Worm (Caenorhabditis elegans): ENCODE measurements around the gene hot-2.

Gene hot-2

ce11 chrV:19205450-19205849, 30.9 kb downstream of the hot-2 start:
- no peak for TF ChIP-seq madf-8 (GFP tag; conservative IDR thresholded peaks at IDR 0.05)
- no peak for TF ChIP-seq nfyb-1 (GFP tag; IDR thresholded peaks at IDR 0.05)
- TF ChIP-seq ZK185.1 (tag; optimal IDR thresholded peaks at IDR 0.05; ENCODE audit: poor library complexity, severe bottlenecking): no peak
- no peak for TF ChIP-seq lsl-1 (GFP tag; optimal IDR thresholded peaks at IDR 0.05)
- no peak for TF ChIP-seq ceh-58 (GFP tag; IDR thresholded peaks at IDR 0.05)
- TF ChIP-seq F57A8.1 (GFP tag; optimal IDR thresholded peaks at IDR 0.05): no peak
- TF ChIP-seq F52B5.7 (tag; optimal IDR thresholded peaks at IDR 0.05): no peak
- TF ChIP-seq dpff-1 (tag; optimal IDR thresholded peaks at IDR 0.05): no peak
- TF ChIP-seq K12H6.12 (tag; optimal IDR thresholded peaks at IDR 0.05): no peak
- no peak for TF ChIP-seq ekl-4 (GFP tag; IDR thresholded peaks at IDR 0.05)
- TF ChIP-seq egl-44 (GFP tag; IDR thresholded peaks at IDR 0.05): 0 out of 2 replicates have a peak, but pooled peaks have one; percentile 32
- TF ChIP-seq tlf-1 (GFP tag; optimal IDR thresholded peaks at IDR 0.05): peak; percentile 22
- no peak for TF ChIP-seq F55B11.4 (tag; optimal IDR thresholded peaks at IDR 0.05; ENCODE audit: borderline replicate concordance, insufficient read depth)
- TF ChIP-seq mes-4 (tag; optimal IDR thresholded peaks at IDR 0.05): no peak
- TF ChIP-seq nhr-90 (tag; optimal IDR thresholded peaks at IDR 0.05): no peak
- no peak for TF ChIP-seq B0035.1 (tag; optimal IDR thresholded peaks at IDR 0.05)
- no peak for TF ChIP-seq cebp-1 (GFP tag; IDR thresholded peaks at IDR 0.05)
- TF ChIP-seq cebp-1 (tag; optimal IDR thresholded peaks at IDR 0.05): no peak
- TF ChIP-seq akir-1 (GFP tag; optimal IDR thresholded peaks at IDR 0.05): no peak
- peak; percentile 53; the same call in 1 of the 2 replicates for TF ChIP-seq B0336.3 (GFP tag; IDR thresholded peaks at IDR 0.05)
- no peak for TF ChIP-seq ztf-6 (GFP tag; IDR thresholded peaks at IDR 0.05)
- no peak for TF ChIP-seq lir-1 (GFP tag; conservative IDR thresholded peaks at IDR 0.05)
- no peak for TF ChIP-seq attf-5 (GFP tag; optimal IDR thresholded peaks at IDR 0.05)
- TF ChIP-seq hmg-20 (GFP tag; IDR thresholded peaks at IDR 0.05): no peak
- TF ChIP-seq zfh-2 (GFP tag; conservative IDR thresholded peaks at IDR 0.05): no peak
- TF ChIP-seq nfya-2 (GFP tag; IDR thresholded peaks at IDR 0.05): no peak
- no peak for TF ChIP-seq aptf-2 (GFP tag; conservative IDR thresholded peaks at IDR 0.05)
- TF ChIP-seq ztf-22 (GFP tag; optimal IDR thresholded peaks at IDR 0.05): peak; percentile 50
- peak; percentile 42 for TF ChIP-seq atf-7 (tag; optimal IDR thresholded peaks at IDR 0.05)
- no peak for TF ChIP-seq rpc-1 (optimal IDR thresholded peaks at IDR 0.05)
- TF ChIP-seq rpc-1 (tag; optimal IDR thresholded peaks at IDR 0.05): no peak
- no peak for TF ChIP-seq pha-4 (tag; optimal IDR thresholded peaks at IDR 0.05)
- no peak for TF ChIP-seq ztf-26 (tag; optimal IDR thresholded peaks at IDR 0.05)
- peak; percentile 62 for TF ChIP-seq ets-4 (GFP tag; optimal IDR thresholded peaks at IDR 0.05)
- TF ChIP-seq let-607 (tag; optimal IDR thresholded peaks at IDR 0.05): peak; percentile 59
- TF ChIP-seq F10E7.11 (tag; optimal IDR thresholded peaks at IDR 0.05): no peak
- TF ChIP-seq F23B12.7 (tag; optimal IDR thresholded peaks at IDR 0.05; ENCODE audit: insufficient read depth): no peak
- no peak for TF ChIP-seq mcd-1 (GFP tag; IDR thresholded peaks at IDR 0.05)
- no peak for TF ChIP-seq Y56A3A.18 (GFP tag; IDR thresholded peaks at IDR 0.05)
- TF ChIP-seq rcor-1 (GFP tag; IDR thresholded peaks at IDR 0.05): no peak
- no peak for TF ChIP-seq chd-7 (tag; optimal IDR thresholded peaks at IDR 0.05)
- TF ChIP-seq hrde-1 (tag; optimal IDR thresholded peaks at IDR 0.05; ENCODE audit: borderline replicate concordance): no peak
- no peak for TF ChIP-seq nhr-27 (tag; optimal IDR thresholded peaks at IDR 0.05)
- TF ChIP-seq dox-1 (GFP tag; IDR thresholded peaks at IDR 0.05): peak; percentile 52; the same call in 1 of the 2 replicates
- TF ChIP-seq nhr-80 (tag; optimal IDR thresholded peaks at IDR 0.05): peak; percentile 75
- no peak for TF ChIP-seq mxl-1 (tag; optimal IDR thresholded peaks at IDR 0.05)
- no peak for TF ChIP-seq zim-3 (tag; optimal IDR thresholded peaks at IDR 0.05)
